Fruit fly (Drosophila melanogaster) Kc167 (cell line): ENCODE measurements around the gene CG8492.

ENCODE experiments used
- Myc ChIP-seq: fragments of >200 bp; optimal IDR thresholded peaks from 2 replicates; lab custom pipeline; 2017; ENCODE audit warnings: missing external identifiers
- Sin3A ChIP-seq: fragments of >200 bp; optimal IDR thresholded peaks from 2 replicates; lab custom pipeline; 2018; ENCODE audit warnings: missing external identifiers
- h ChIP-seq: fragments of >200 bp; optimal IDR thresholded peaks from 3 replicates; lab custom pipeline; 2018; ENCODE audit warnings: missing external identifiers
- insv ChIP-seq: fragments of >200 bp; optimal IDR thresholded peaks from 3 replicates; lab custom pipeline; 2018; ENCODE audit warnings: missing external identifiers
- psq ChIP-seq: fragments of >200 bp; optimal IDR thresholded peaks from 2 replicates; lab custom pipeline; 2017; ENCODE audit warnings: missing external identifiers
- ttk ChIP-seq: sonication (Bioruptor generic); optimal IDR thresholded peaks from 2 replicates; lab custom pipeline; 2017; ENCODE audit warnings: missing external identifiers

Gene CG8492

dm6 chr3L:7732141-7732748 lies at the start of gene CG8492:
Gene CG8492, minus strand, starts transcription at chr3L:7732191.
- no peak for TF ChIP-seq ttk (lab: Kevin White, UChicago)
- no peak for TF ChIP-seq Myc
- no peak for TF ChIP-seq Sin3A
- TF ChIP-seq h (lab: Kevin White, UChicago), result no peak
- TF ChIP-seq psq (lab: Kevin White, UChicago), result no peak
- no peak for TF ChIP-seq insv (lab: Kevin White, UChicago)

dm6 chr3L:7781353-7782050 lies 49.5 kb upstream of the CG8492 start:
- no peak for TF ChIP-seq insv (lab: Kevin White, UChicago)
- no peak for TF ChIP-seq Sin3A

DNA sequence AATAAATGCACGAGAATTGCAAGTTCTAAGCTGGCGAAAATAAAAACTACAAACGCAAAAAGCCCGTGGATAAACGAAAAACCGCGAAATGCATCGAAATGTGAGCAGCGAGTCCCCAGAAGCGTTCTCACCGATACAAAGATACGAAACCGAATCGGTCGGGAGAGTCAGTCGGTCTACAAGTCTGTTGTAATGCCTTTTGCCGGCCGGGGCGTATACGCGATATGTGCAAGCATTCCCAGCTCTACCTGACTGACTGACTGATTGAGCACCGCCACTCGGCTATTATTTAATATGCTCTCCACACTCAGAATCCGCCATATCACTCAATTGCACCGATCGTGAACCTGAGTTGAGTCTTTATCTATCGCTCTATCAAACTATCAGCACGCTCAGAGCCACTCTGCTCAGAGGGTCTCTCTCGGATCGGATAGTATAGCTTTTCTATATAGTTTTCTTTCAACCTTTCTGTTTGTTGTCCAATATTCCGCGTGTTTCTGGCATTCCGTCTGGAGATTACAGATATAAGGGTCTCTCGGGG lies 43.4 kb upstream of the CG8492 start, which contains the start of gene Clk:
Gene Clk, minus strand, starts transcription at position 239 of the 541 bp plus-strand sequence.
- TF ChIP-seq insv (lab: Kevin White, UChicago) (no peak), Sin3A (no peak), Myc (no peak), psq (lab: Kevin White, UChicago) (no peak), h (lab: Kevin White, UChicago) (no peak), ttk (lab: Kevin White, UChicago) (no peak)

DNA sequence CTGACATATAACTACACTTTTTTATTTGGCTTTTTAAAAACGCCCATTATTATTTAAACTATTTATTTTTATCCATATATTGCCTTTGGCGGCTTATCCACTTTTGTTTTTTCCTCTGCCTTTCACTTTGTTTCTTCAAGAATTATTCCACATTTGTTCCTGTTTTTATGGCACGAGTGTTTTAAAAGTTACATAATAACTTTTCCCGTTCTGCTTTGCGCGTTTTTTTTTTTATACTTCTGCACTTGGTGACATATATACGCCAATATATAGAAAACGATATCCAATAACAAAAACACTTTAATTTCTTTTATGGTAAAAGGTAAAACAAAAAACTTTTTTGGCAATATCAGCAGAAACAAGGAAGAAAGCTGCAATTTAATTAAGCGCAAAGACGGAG lies 42.7 kb upstream of the CG8492 start:
- TF ChIP-seq h (lab: Kevin White, UChicago) (no peak), ttk (lab: Kevin White, UChicago) (no peak), insv (lab: Kevin White, UChicago) (no peak), Myc (no peak), Sin3A (no peak), psq (lab: Kevin White, UChicago) (no peak)

- TF ChIP-seq psq (lab: Kevin White, UChicago) (no peak), Myc (no peak), insv (lab: Kevin White, UChicago) (no peak), ttk (lab: Kevin White, UChicago) (no peak), h (lab: Kevin White, UChicago) (no peak), Sin3A (no peak)
These were observed 41.5 kb upstream of the CG8492 start for dm6 chr3L:7773529-7773928.

- TF ChIP-seq insv (lab: Kevin White, UChicago) (no peak), psq (lab: Kevin White, UChicago) (no peak), Sin3A (no peak), ttk (lab: Kevin White, UChicago) (no peak)
These were observed 40.3 kb upstream of the CG8492 start for dm6 chr3L:7772160-7772798.

- no peak for TF ChIP-seq Sin3A
- no peak for TF ChIP-seq psq (lab: Kevin White, UChicago)
- TF ChIP-seq ttk (lab: Kevin White, UChicago), result no peak
- TF ChIP-seq insv (lab: Kevin White, UChicago), result no peak
- TF ChIP-seq h (lab: Kevin White, UChicago), result no peak
- TF ChIP-seq Myc, result no peak
These were observed 36.3 kb upstream of the CG8492 start, which contains the start of gene CG32371 for dm6 chr3L:7768252-7768651. Gene CG32371, minus strand, starts transcription at chr3L:7768352.

- TF ChIP-seq h (lab: Kevin White, UChicago) (no peak), Sin3A (no peak), Myc (no peak), ttk (lab: Kevin White, UChicago) (no peak), psq (lab: Kevin White, UChicago) (no peak), insv (lab: Kevin White, UChicago) (no peak)
These were observed 28.1 kb upstream of the CG8492 start, which contains the start of gene Hn for dm6 chr3L:7759835-7760780. Gene Hn, plus strand, starts transcription at chr3L:7760453.

DNA sequence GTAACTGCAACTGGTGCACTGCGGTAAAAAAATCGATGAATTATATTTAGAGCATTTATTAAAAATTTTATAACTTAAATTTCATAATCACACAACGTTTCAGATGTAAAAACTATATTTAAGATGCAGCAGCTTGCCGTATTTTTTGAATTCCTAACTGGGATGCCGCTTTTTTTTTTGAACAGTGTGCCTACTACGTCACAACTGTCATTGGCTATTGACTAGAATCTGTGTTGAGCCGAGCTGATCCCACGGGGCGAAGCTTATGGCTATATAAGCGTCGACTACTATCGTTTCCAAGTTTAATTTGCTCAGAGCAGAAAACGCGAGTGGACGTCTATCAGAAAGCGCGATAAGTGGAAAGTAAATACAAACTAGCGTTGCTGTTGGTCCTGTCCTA lies 22.1 kb upstream of the CG8492 start, which contains the start of gene CG7409:
Gene CG7409, plus strand, starts transcription at position 301 of the 400 bp plus-strand sequence.
- no peak for TF ChIP-seq h (lab: Kevin White, UChicago)
- no peak for TF ChIP-seq insv (lab: Kevin White, UChicago)
- TF ChIP-seq Sin3A, result no peak
- TF ChIP-seq Myc, result no peak
- TF ChIP-seq ttk (lab: Kevin White, UChicago), result no peak
- TF ChIP-seq psq (lab: Kevin White, UChicago), result no peak

DNA sequence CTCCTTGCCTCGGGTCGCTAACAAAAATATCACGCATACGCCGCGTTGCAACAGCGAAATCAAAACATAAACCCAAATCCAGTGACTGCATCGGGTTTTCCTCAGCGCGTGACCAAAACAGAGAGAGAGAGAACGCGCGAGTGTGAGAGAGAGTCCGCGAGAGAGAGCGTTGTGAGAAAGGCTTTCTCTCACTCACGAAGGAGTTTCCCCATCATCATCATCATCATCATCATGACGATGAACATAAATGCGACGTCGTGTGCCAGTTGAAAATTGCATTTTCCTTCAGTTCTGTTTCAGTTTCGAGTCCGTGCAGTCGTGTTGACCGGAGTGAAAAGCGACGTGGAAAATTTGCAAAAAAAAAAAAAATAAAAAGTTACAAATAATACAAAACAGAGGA lies 15.1 kb upstream of the CG8492 start, which contains the start of gene CG13685:
Gene CG13685, plus strand, starts transcription at position 301 of the 400 bp plus-strand sequence.
- no peak for TF ChIP-seq ttk (lab: Kevin White, UChicago)
- TF ChIP-seq h (lab: Kevin White, UChicago), result no peak
- TF ChIP-seq Myc, result no peak
- TF ChIP-seq psq (lab: Kevin White, UChicago), result no peak
- TF ChIP-seq Sin3A, result no peak
- no peak for TF ChIP-seq insv (lab: Kevin White, UChicago)

DNA sequence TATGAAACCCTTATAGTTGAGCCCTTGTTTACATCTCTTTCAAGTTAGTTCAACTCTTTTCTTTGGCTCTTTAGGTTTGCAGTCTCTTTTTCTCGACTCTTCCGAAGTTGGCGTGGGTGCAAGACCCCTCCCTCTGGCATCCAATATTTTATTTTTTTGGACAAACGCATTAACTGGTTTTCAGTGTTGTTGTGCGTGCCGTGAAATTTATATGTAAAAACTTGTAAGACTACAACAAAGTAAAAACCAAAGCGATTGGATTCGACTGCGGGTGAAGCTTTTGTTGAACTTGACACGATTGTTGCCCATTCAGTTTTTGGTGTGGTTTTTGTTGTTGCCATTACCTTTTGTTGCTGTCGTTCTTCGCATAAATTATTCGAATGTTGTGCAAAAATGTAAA lies 11.8 kb upstream of the CG8492 start:
- TF ChIP-seq ttk (lab: Kevin White, UChicago), result no peak
- no peak for TF ChIP-seq Sin3A
- no peak for TF ChIP-seq psq (lab: Kevin White, UChicago)
- no peak for TF ChIP-seq Myc
- no peak for TF ChIP-seq h (lab: Kevin White, UChicago)
- TF ChIP-seq insv (lab: Kevin White, UChicago), result no peak
